Worm (Caenorhabditis elegans) whole organism, L1 larva: Measurements from ENCODE around the gene npl-4.2.

ENCODE experiments used
- C04F5.9 ChIP-seq: sonication (generic microtip); optimal IDR thresholded peaks from 2 replicates; lab custom pipeline; 2016; ENCODE audit warnings: missing genetic modification characterization, missing compliant biosample characterization
- C16A3.4 ChIP-seq: fragments of 150-350 bp; optimal IDR thresholded peaks from 2 replicates; lab custom pipeline; 2014; ENCODE audit warnings: missing biosample characterization, missing genetic modification characterization
- Y116A8C.19 ChIP-seq: sonication (generic microtip); optimal IDR thresholded peaks from 2 replicates; lab custom pipeline; 2016; ENCODE audit warnings: missing compliant biosample characterization, missing genetic modification characterization, borderline replicate concordance
- aha-1 ChIP-seq: fragments of 150-350 bp; optimal IDR thresholded peaks from 2 replicates; lab custom pipeline; 2014; ENCODE audit warnings: missing biosample characterization, missing genetic modification characterization
- aly-2 ChIP-seq: fragments of 150-350 bp; optimal IDR thresholded peaks from 2 replicates; lab custom pipeline; 2014; ENCODE audit warnings: missing biosample characterization, missing genetic modification characterization
- ama-1 ChIP-seq: fragments of 150-350 bp; optimal IDR thresholded peaks from 2 replicates; lab custom pipeline; 2014
- blmp-1 ChIP-seq: fragments of 150-350 bp; optimal IDR thresholded peaks from 2 replicates; lab custom pipeline; 2014; ENCODE audit warnings: missing biosample characterization, missing genetic modification characterization
- ceh-63 ChIP-seq: fragments of 200-800 bp; sonication (Bioruptor generic); optimal IDR thresholded peaks from 2 replicates; lab custom pipeline; 2018; ENCODE audit warnings: mild to moderate bottlenecking, missing genetic modification characterization, missing compliant biosample characterization
- dsc-1 ChIP-seq: sonication (generic microtip); optimal IDR thresholded peaks from 2 replicates; lab custom pipeline; 2016; ENCODE audit warnings: mild to moderate bottlenecking, missing genetic modification characterization, missing compliant biosample characterization
- efl-1 ChIP-seq, 4 experiments: fragments of 150-350 bp; optimal IDR thresholded peaks in 3 of 4; peaks in 1 of 4; 1 replicate in 1 of 4; 2 replicates in 3 of 4; lab custom pipeline; 2014; ENCODE audit warnings: missing biosample characterization in 2 of 4, missing genetic modification characterization in 2 of 4, missing genetic modification reagents in 2 of 4
- efl-3 ChIP-seq: fragments of 200-800 bp; sonication (Bioruptor generic); optimal IDR thresholded peaks from 2 replicates; lab custom pipeline; 2018; ENCODE audit warnings: mild to moderate bottlenecking, missing genetic modification characterization, missing compliant biosample characterization
- egl-13 ChIP-seq: sonication (generic microtip); optimal IDR thresholded peaks from 2 replicates; lab custom pipeline; 2016; ENCODE audit warnings: missing genotype, missing genetic modification reagents, missing genetic modification characterization, missing compliant biosample characterization
- elt-3 ChIP-seq, 6 experiments: fragments of 150-350 bp in 1 of 6; sonication (generic microtip); optimal IDR thresholded peaks; 2 replicates each; lab custom pipeline; 2017 to 2018; ENCODE audit warnings: missing biosample characterization in 6 of 6, missing genetic modification characterization in 6 of 6, inconsistent platforms in 1 of 6
- fkh-10 ChIP-seq: sonication (generic microtip); optimal IDR thresholded peaks from 2 replicates; lab custom pipeline; 2017; ENCODE audit warnings: missing biosample characterization, missing genetic modification reagents, missing genetic modification characterization
- fkh-8 ChIP-seq: sonication (generic microtip); optimal IDR thresholded peaks from 2 replicates; lab custom pipeline; 2016; ENCODE audit warnings: mild to moderate bottlenecking, missing genetic modification characterization, missing compliant biosample characterization
- fos-1 ChIP-seq: fragments of 150-350 bp; optimal IDR thresholded peaks from 2 replicates; lab custom pipeline; 2014; ENCODE audit warnings: missing biosample characterization, missing genetic modification characterization
- grh-1 ChIP-seq: fragments of 200-800 bp; sonication (Bioruptor generic); IDR thresholded peaks from 2 replicates; pipeline ENCODE4 v1.3.6; 2022; ENCODE audit warnings: missing genetic modification reagents, missing genetic modification characterization, missing compliant biosample characterization
- hlh-4 ChIP-seq: sonication (generic microtip); optimal IDR thresholded peaks from 2 replicates; lab custom pipeline; 2016; ENCODE audit warnings: mild to moderate bottlenecking, missing genetic modification characterization, missing compliant biosample characterization
- irx-1 ChIP-seq: sonication (generic microtip); optimal IDR thresholded peaks from 2 replicates; lab custom pipeline; 2016; ENCODE audit warnings: missing genetic modification characterization, missing compliant biosample characterization
- isw-1 ChIP-seq: fragments of 200-800 bp; sonication (Bioruptor generic); IDR thresholded peaks from 2 replicates; pipeline ENCODE4 v1.3.6; 2022; ENCODE audit warnings: missing genetic modification characterization, missing compliant biosample characterization
- lin-14 ChIP-seq: fragments of 200-800 bp; sonication (Bioruptor generic); optimal IDR thresholded peaks from 2 replicates; lab custom pipeline; 2018; ENCODE audit warnings: mild to moderate bottlenecking, missing genetic modification characterization, moderate library complexity, missing compliant biosample characterization
- lin-15B ChIP-seq: fragments of 150-350 bp; sonication (generic microtip); optimal IDR thresholded peaks from 3 replicates; lab custom pipeline; 2014; ENCODE audit warnings: missing biosample characterization, missing genetic modification characterization
- lin-35 ChIP-seq, 2 experiments: fragments of 150-350 bp; optimal IDR thresholded peaks; 2 replicates each; lab custom pipeline; 2014; ENCODE audit warnings: missing biosample characterization in 2 of 2, missing genetic modification characterization in 2 of 2, missing genetic modification reagents in 2 of 2
- lir-3 ChIP-seq: sonication (generic microtip); optimal IDR thresholded peaks from 2 replicates; lab custom pipeline; 2016; ENCODE audit warnings: mild to moderate bottlenecking, missing genetic modification characterization, moderate library complexity, missing compliant biosample characterization; ENCODE audit not compliant: poor library complexity
- mab-9 ChIP-seq: fragments of 200-800 bp; sonication (Bioruptor generic); IDR thresholded peaks from 2 replicates; pipeline ENCODE4 v1.3.6; 2022; ENCODE audit warnings: missing genetic modification reagents, missing genetic modification characterization, missing compliant biosample characterization
- mdl-1 ChIP-seq, 2 experiments: fragments of 150-350 bp; optimal IDR thresholded peaks; 2 replicates each; lab custom pipeline; 2014 to 2017; ENCODE audit warnings: missing biosample characterization in 2 of 2, missing genetic modification characterization in 2 of 2, inconsistent platforms in 1 of 2
- mep-1 ChIP-seq: fragments of 150-350 bp; optimal IDR thresholded peaks from 2 replicates; lab custom pipeline; 2014; ENCODE audit warnings: missing biosample characterization, missing genetic modification characterization
- nhr-11 ChIP-seq: fragments of 150-350 bp; optimal IDR thresholded peaks from 2 replicates; lab custom pipeline; 2014; ENCODE audit warnings: missing biosample characterization, missing genetic modification characterization
- nhr-19 ChIP-seq: fragments of 200-800 bp; sonication (Bioruptor generic); conservative IDR thresholded peaks from 2 replicates; pipeline ENCODE4 v1.3.6; 2022; ENCODE audit warnings: missing genetic modification characterization, missing compliant biosample characterization
- nhr-237 ChIP-seq: fragments of 150-350 bp; optimal IDR thresholded peaks from 2 replicates; lab custom pipeline; 2014; ENCODE audit warnings: missing biosample characterization, missing genetic modification characterization
- nhr-28 ChIP-seq: fragments of 150-350 bp; optimal IDR thresholded peaks from 2 replicates; lab custom pipeline; 2014; ENCODE audit warnings: missing biosample characterization, missing genetic modification characterization
- nhr-47 ChIP-seq: sonication (generic microtip); optimal IDR thresholded peaks from 2 replicates; lab custom pipeline; 2016; ENCODE audit warnings: mild to moderate bottlenecking, missing genetic modification characterization, moderate library complexity, missing compliant biosample characterization
- nhr-84 ChIP-seq: sonication (generic microtip); optimal IDR thresholded peaks from 2 replicates; lab custom pipeline; 2017; ENCODE audit warnings: missing biosample characterization, missing genetic modification characterization
- nhr-90 ChIP-seq: sonication (generic microtip); optimal IDR thresholded peaks from 2 replicates; lab custom pipeline; 2016; ENCODE audit warnings: mild to moderate bottlenecking, missing genetic modification characterization, missing compliant biosample characterization; ENCODE audit not compliant: poor library complexity
- pax-3 ChIP-seq: fragments of 200-800 bp; sonication (Bioruptor generic); optimal IDR thresholded peaks from 2 replicates; lab custom pipeline; 2018; ENCODE audit warnings: mild to moderate bottlenecking, missing genetic modification characterization, moderate library complexity, missing compliant biosample characterization
- snu-23 ChIP-seq: sonication (generic microtip); optimal IDR thresholded peaks from 2 replicates; lab custom pipeline; 2016; ENCODE audit warnings: missing genetic modification characterization, missing compliant biosample characterization
- sup-37 ChIP-seq: fragments of 200-800 bp; sonication (Bioruptor generic); optimal IDR thresholded peaks from 2 replicates; lab custom pipeline; 2018; ENCODE audit warnings: mild to moderate bottlenecking, missing genetic modification characterization, missing compliant biosample characterization
- swsn-7 ChIP-seq: sonication (generic microtip); optimal IDR thresholded peaks from 2 replicates; lab custom pipeline; 2016; ENCODE audit warnings: missing genetic modification characterization, missing compliant biosample characterization
- tlp-1 ChIP-seq: fragments of 150-350 bp; optimal IDR thresholded peaks from 2 replicates; lab custom pipeline; 2014; ENCODE audit warnings: missing biosample characterization, missing genetic modification characterization
- unc-62 ChIP-seq: fragments of 150-350 bp; optimal IDR thresholded peaks from 2 replicates; lab custom pipeline; 2014; ENCODE audit warnings: missing biosample characterization, missing genetic modification reagents, missing genetic modification characterization
- unc-86 ChIP-seq: sonication (generic microtip); optimal IDR thresholded peaks from 2 replicates; lab custom pipeline; 2016; ENCODE audit warnings: missing genetic modification characterization, missing compliant biosample characterization
- xbp-1 ChIP-seq: sonication (generic microtip); optimal IDR thresholded peaks from 2 replicates; lab custom pipeline; 2016; ENCODE audit warnings: missing genetic modification characterization, missing compliant biosample characterization
- zag-1 ChIP-seq: fragments of 150-350 bp; optimal IDR thresholded peaks from 2 replicates; lab custom pipeline; 2014; ENCODE audit warnings: missing biosample characterization, missing genetic modification characterization
- zip-4 ChIP-seq: fragments of 200-800 bp; sonication (Bioruptor generic); optimal IDR thresholded peaks from 2 replicates; lab custom pipeline; 2018; ENCODE audit warnings: mild to moderate bottlenecking, missing genetic modification characterization, moderate library complexity, missing compliant biosample characterization
- ztf-11 ChIP-seq, 2 experiments: sonication (generic microtip); optimal IDR thresholded peaks; 2 replicates each; lab custom pipeline; 2016 to 2017; ENCODE audit warnings: missing genetic modification characterization in 2 of 2, missing biosample characterization in 1 of 2, missing compliant biosample characterization in 1 of 2

npl-4.2 gene

ce11 chrII:5599326-5600044, 23.2 kb upstream of the npl-4.2 start, which contains the start of gene C17G10.10 (continued):
- TF ChIP-seq hlh-4 (tag; lab: Kevin White, UChicago) (no peak), grh-1 (GFP tag; lab: Robert Waterston, UW) (peak; percentile 72), mep-1 (tag; lab: Kevin White, UChicago) (peak; percentile 60), unc-62 (GFP tag; lab: Kevin White, UChicago) (no peak), nhr-47 (peak; percentile 86), zag-1 (tag; lab: Kevin White, UChicago) (no peak), dsc-1 (tag; lab: Kevin White, UChicago) (peak; percentile 77), efl-3 (GFP tag; lab: Kevin White, UChicago) (peak; percentile 4), egl-13 (peak; percentile 6), nhr-237 (tag; lab: Kevin White, UChicago) (no peak), mab-9 (GFP tag; lab: Robert Waterston, UW) (no peak), C04F5.9 (tag; lab: Kevin White, UChicago) (peak; percentile 30), aha-1 (tag; lab: Kevin White, UChicago) (no peak), snu-23 (peak; percentile 86), fkh-8 (tag; lab: Kevin White, UChicago) (no peak), nhr-28 (tag; lab: Kevin White, UChicago) (no peak), ama-1 (lab: Kevin White, UChicago) (peak; percentile 95), lin-15B (tag; lab: Kevin White, UChicago) (no peak), mdl-1 (tag; optimal IDR thresholded peaks at IDR 0.05; lab: Kevin White, UChicago) (peak in 1 of 2 experiments; percentile 82), aly-2 (tag; lab: Kevin White, UChicago) (peak; percentile 78), swsn-7 (tag; lab: Kevin White, UChicago) (peak; percentile 83), lin-35 (GFP tag; optimal IDR thresholded peaks at IDR 0.05; lab: Kevin White, UChicago) (peak; percentile 34 to 76), nhr-84 (tag; lab: Kevin White, UChicago) (no peak), unc-86 (peak; percentile 11), ceh-63 (GFP tag; lab: Kevin White, UChicago) (no peak), tlp-1 (tag; lab: Kevin White, UChicago) (no peak), pax-3 (tag; lab: Kevin White, UChicago) (peak; percentile 19), lin-14 (GFP tag; lab: Kevin White, UChicago) (peak; percentile 82), nhr-11 (tag; lab: Kevin White, UChicago) (peak; percentile 35), fos-1 (tag; lab: Kevin White, UChicago) (peak; percentile 65), nhr-19 (GFP tag; lab: Robert Waterston, UW) (peak; percentile 88), elt-3 (tag; optimal IDR thresholded peaks at IDR 0.05; lab: Kevin White, UChicago) (peak in 5 of 6 experiments; percentile 3 to 79 (median 48)), isw-1 (GFP tag; lab: Robert Waterston, UW) (no peak; the same call in 1 of the 2 replicates), fkh-10 (GFP tag; lab: Kevin White, UChicago) (no peak), Y116A8C.19 (no peak), ztf-11 (tag; optimal IDR thresholded peaks at IDR 0.05; lab: Kevin White, UChicago) (no peak), efl-1 (optimal IDR thresholded peaks at IDR 0.05; lab: Kevin White, UChicago) (peak; percentile 50 to 73), efl-1 (GFP tag; optimal IDR thresholded peaks at IDR 0.05 in 1 of 2; lab: Kevin White, UChicago) (peak; percentile 49 to 96), zip-4 (GFP tag; lab: Kevin White, UChicago) (peak; percentile 43)

ce11 chrII:5603194-5603593, 19.5 kb upstream of the npl-4.2 start, which contains the start of gene C17G10.6:
C17G10.6 (minus strand) TSS chrII:5603294.
- no peak for TF ChIP-seq nhr-19 (GFP tag; lab: Robert Waterston, UW)
- no peak for TF ChIP-seq lin-15B (tag; lab: Kevin White, UChicago)
- TF ChIP-seq C04F5.9 (tag; lab: Kevin White, UChicago), result no peak
- TF ChIP-seq egl-13, result no peak
- no peak for TF ChIP-seq irx-1 (tag; lab: Kevin White, UChicago)
- TF ChIP-seq aha-1 (tag; lab: Kevin White, UChicago), result no peak
- no peak for TF ChIP-seq isw-1 (GFP tag; lab: Robert Waterston, UW)
- no peak for TF ChIP-seq lir-3 (tag; lab: Kevin White, UChicago)
- no peak for TF ChIP-seq blmp-1 (tag; lab: Kevin White, UChicago)
- no peak for TF ChIP-seq unc-86
- TF ChIP-seq xbp-1 (tag; lab: Kevin White, UChicago), result no peak
- TF ChIP-seq sup-37 (GFP tag; lab: Kevin White, UChicago), result no peak
- no peak for TF ChIP-seq nhr-90 (tag; lab: Kevin White, UChicago)
- no peak for TF ChIP-seq C16A3.4 (tag; lab: Kevin White, UChicago)
